Fruit fly (Drosophila melanogaster) whole organism, pupa: ENCODE results near the gene Spindly.

ENCODE experiments used
- CG14655 ChIP-seq: fragments of 200-800 bp; sonication (Bioruptor generic); optimal IDR thresholded peaks from 3 replicates; lab custom pipeline; 2017; ENCODE audit warnings: mild to moderate bottlenecking, missing biosample characterization, missing genetic modification reagents, missing genetic modification characterization
- CG15710 ChIP-seq: fragments of 200-800 bp; sonication (Bioruptor generic); optimal IDR thresholded peaks from 2 replicates; lab custom pipeline; 2018; ENCODE audit warnings: missing biosample characterization, mild to moderate bottlenecking, missing genetic modification characterization, moderate library complexity
- CG32121 ChIP-seq: fragments of 200-800 bp; sonication (Bioruptor generic); IDR thresholded peaks from 2 replicates; pipeline ENCODE4 v1.3.6; 2022; ENCODE audit warnings: missing biosample characterization, missing genetic modification characterization
- CG34367 ChIP-seq: fragments of 200-800 bp; sonication (Bioruptor generic); optimal IDR thresholded peaks from 2 replicates; lab custom pipeline; 2018; ENCODE audit warnings: missing biosample characterization, mild to moderate bottlenecking, missing genetic modification characterization
- CG9948 ChIP-seq: fragments of 200-800 bp; sonication (Bioruptor generic); optimal IDR thresholded peaks from 2 replicates; lab custom pipeline; 2018; ENCODE audit warnings: missing biosample characterization, mild to moderate bottlenecking, missing genetic modification characterization, moderate library complexity
- Pif1B ChIP-seq: fragments of 200-800 bp; sonication (Bioruptor generic); optimal IDR thresholded peaks from 3 replicates; lab custom pipeline; 2016; ENCODE audit warnings: missing biosample characterization, missing genetic modification characterization
- Snoo ChIP-seq: fragments of 200-800 bp; sonication (Bioruptor generic); optimal IDR thresholded peaks from 3 replicates; lab custom pipeline; 2017; ENCODE audit warnings: missing biosample characterization, mild to moderate bottlenecking, missing genetic modification characterization, inconsistent platforms
- fd96Ca ChIP-seq: fragments of 200-800 bp; sonication (Bioruptor generic); IDR thresholded peaks from 3 replicates; pipeline ENCODE4 v1.3.6; 2022; ENCODE audit warnings: missing biosample characterization, missing genetic modification characterization

DNA sequence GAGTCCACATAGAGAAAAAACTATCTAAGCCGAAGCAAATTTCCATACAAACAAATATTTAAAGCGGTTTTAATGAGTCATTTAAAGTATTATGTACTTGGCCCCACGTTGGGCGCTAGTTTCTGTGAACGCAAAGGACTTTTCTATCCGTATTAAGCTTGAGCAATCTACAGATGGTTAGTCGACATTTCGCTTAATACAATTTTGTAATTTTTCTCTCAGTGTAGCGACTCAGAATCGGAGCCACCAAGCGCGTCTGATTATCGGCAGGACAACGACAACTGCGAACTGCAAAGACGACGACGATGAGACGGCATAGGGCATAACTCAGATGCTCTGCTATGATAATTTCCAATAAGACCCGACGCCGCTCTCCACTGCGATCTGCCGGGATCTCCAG lies 32.3 kb upstream of the Spindly start:
- TF ChIP-seq Pif1B: peak; percentile 9
- peak; percentile 60 for TF ChIP-seq CG14655 (GFP tag; lab: Kevin White, UChicago)
- TF ChIP-seq CG15710 (tag; lab: Kevin White, UChicago): peak; percentile 67
- TF ChIP-seq fd96Ca (GFP tag; lab: Robert Waterston, UW): peak; percentile 44; the same call in 1 of the 3 replicates
- no peak for TF ChIP-seq CG32121 (GFP tag; lab: Robert Waterston, UW)
- peak; percentile 62 for TF ChIP-seq CG9948
- no peak for TF ChIP-seq Snoo (tag; lab: Kevin White, UChicago)
- TF ChIP-seq CG34367 (tag; lab: Kevin White, UChicago): peak; percentile 50
